Fruit fly (Drosophila melanogaster) whole organism: ENCODE data around the gene CG15814.

Experiments
- EcR ChIP-seq, 2 experiments: fragments of >200 bp; optimal IDR thresholded peaks; 2 replicates each; lab custom pipeline; 2017; ENCODE audit warnings: missing biosample characterization in 2 of 2, missing genetic modification characterization in 2 of 2, missing genetic modification reagents in 2 of 2
- pan ChIP-seq: fragments of >200 bp; optimal IDR thresholded peaks from 2 replicates; lab custom pipeline; 2017
- psq ChIP-seq: fragments of >200 bp; optimal IDR thresholded peaks from 2 replicates; lab custom pipeline; 2017

DNA sequence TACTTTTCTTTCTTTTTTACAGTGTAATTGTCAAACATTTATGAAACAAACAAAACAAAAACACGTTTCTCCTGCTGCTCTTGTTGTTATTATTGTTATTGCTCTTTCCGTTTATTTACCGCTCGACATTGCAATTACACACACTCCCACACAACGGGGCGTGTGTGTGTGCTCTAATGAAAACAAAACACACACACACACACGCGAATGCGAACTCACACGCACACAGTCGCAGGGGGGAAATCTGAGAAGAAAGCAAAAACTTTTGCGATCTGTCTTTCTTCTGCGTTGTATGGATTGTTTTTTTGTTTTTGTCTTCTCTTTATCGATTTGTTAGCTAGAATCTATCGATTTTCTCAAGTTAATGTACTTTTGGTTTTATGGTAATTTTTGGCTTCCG is 27.8 kb upstream of the CG15814 start:
- TF ChIP-seq EcR (GFP tag; optimal IDR thresholded peaks at IDR 0.05; lab: Kevin White, UChicago) (no peak), psq (lab: Kevin White, UChicago) (no peak), pan (no peak)
